Worm (Caenorhabditis elegans): ENCODE data around the gene pepm-1.

Gene pepm-1

ce11 chrV:14327776-14328175 lies 1.1 kb upstream of the pepm-1 start, which contains the start of gene F47B8.5:
Gene F47B8.5 (minus strand): TSS chrV:14327876.
- TF ChIP-seq ama-1 (optimal IDR thresholded peaks at IDR 0.05): no peak
- no peak for TF ChIP-seq ahr-1 (tag; optimal IDR thresholded peaks at IDR 0.05)
- no peak for TF ChIP-seq ets-4 (tag; optimal IDR thresholded peaks at IDR 0.05)
- no peak for TF ChIP-seq lim-6 (tag; optimal IDR thresholded peaks at IDR 0.05)
- TF ChIP-seq ceh-30 (tag; optimal IDR thresholded peaks at IDR 0.05): no peak
- TF ChIP-seq nhr-232 (tag; optimal IDR thresholded peaks at IDR 0.05): no peak
- no peak for TF ChIP-seq ceh-31 (tag; optimal IDR thresholded peaks at IDR 0.05)

- TF ChIP-seq ref-2 (tag; optimal IDR thresholded peaks at IDR 0.05): no peak
- no peak for TF ChIP-seq ceh-19 (GFP tag; optimal IDR thresholded peaks at IDR 0.05)
- no peak for TF ChIP-seq sox-4 (tag; optimal IDR thresholded peaks at IDR 0.05)
- TF ChIP-seq hlh-8 (tag; optimal IDR thresholded peaks at IDR 0.05): no peak
- TF ChIP-seq pag-3 (tag; optimal IDR thresholded peaks at IDR 0.05; ENCODE audit: borderline replicate concordance): no peak
- TF ChIP-seq mec-3 (tag; optimal IDR thresholded peaks at IDR 0.05; ENCODE audit: borderline replicate concordance): no peak
- TF ChIP-seq ceh-45 (GFP tag; IDR thresholded peaks at IDR 0.05): no peak
- no peak for TF ChIP-seq pax-1 (tag; optimal IDR thresholded peaks at IDR 0.05)
- no peak for TF ChIP-seq T23F11.4 (GFP tag; optimal IDR thresholded peaks at IDR 0.05)
- TF ChIP-seq odd-2 (tag; optimal IDR thresholded peaks at IDR 0.05): no peak
- no peak for TF ChIP-seq ztf-16 (tag; optimal IDR thresholded peaks at IDR 0.05)
- TF ChIP-seq hlh-13 (GFP tag; optimal IDR thresholded peaks at IDR 0.05): no peak
- TF ChIP-seq F13H6.1 (tag; optimal IDR thresholded peaks at IDR 0.05): no peak
- TF ChIP-seq dmd-4 (tag; optimal IDR thresholded peaks at IDR 0.05; ENCODE audit: borderline replicate concordance): no peak
- no peak for TF ChIP-seq ceh-34 (tag; optimal IDR thresholded peaks at IDR 0.05)
- TF ChIP-seq ceh-48 (tag; optimal IDR thresholded peaks at IDR 0.05): no peak
- TF ChIP-seq rnt-1 (tag; optimal IDR thresholded peaks at IDR 0.05): no peak
- no peak for TF ChIP-seq syd-9 (tag; optimal IDR thresholded peaks at IDR 0.05)
- TF ChIP-seq hlh-6 (tag; optimal IDR thresholded peaks at IDR 0.05): no peak
Measured at ce11 chrV:14331477-14331876, 2.6 kb downstream of the pepm-1 start, which contains the start of gene F47B8.8. Gene F47B8.8 (plus strand): TSS chrV:14331733.

ce11 chrV:14333116-14333515 lies 4.2 kb downstream of the pepm-1 start, which contains the start of gene srm-4:
Gene srm-4 (plus strand): TSS chrV:14333416.
- no peak for TF ChIP-seq ttx-3 (tag; optimal IDR thresholded peaks at IDR 0.05)
- TF ChIP-seq npax-4 (tag; optimal IDR thresholded peaks at IDR 0.05): no peak
- no peak for TF ChIP-seq hlh-13 (GFP tag; optimal IDR thresholded peaks at IDR 0.05)
- no peak for TF ChIP-seq hlh-6 (tag; optimal IDR thresholded peaks at IDR 0.05)
- no peak for TF ChIP-seq pag-3 (tag; optimal IDR thresholded peaks at IDR 0.05; ENCODE audit: borderline replicate concordance)
- TF ChIP-seq ceh-48 (tag; optimal IDR thresholded peaks at IDR 0.05): no peak
- no peak for TF ChIP-seq sox-2 (GFP tag; IDR thresholded peaks at IDR 0.05)
- no peak for TF ChIP-seq madf-2 (tag; optimal IDR thresholded peaks at IDR 0.05)
- TF ChIP-seq hlh-8 (tag; optimal IDR thresholded peaks at IDR 0.05): no peak

- TF ChIP-seq ceh-14 (tag; optimal IDR thresholded peaks at IDR 0.05) (no peak), ceh-30 (tag; optimal IDR thresholded peaks at IDR 0.05) (no peak), ceh-24 (tag; optimal IDR thresholded peaks at IDR 0.05) (no peak), ttx-3 (tag; optimal IDR thresholded peaks at IDR 0.05) (no peak), hlh-6 (tag; optimal IDR thresholded peaks at IDR 0.05) (no peak), lin-11 (tag; optimal IDR thresholded peaks at IDR 0.05) (no peak), elt-4 (tag; optimal IDR thresholded peaks at IDR 0.05) (no peak), K02D7.2 (tag; optimal IDR thresholded peaks at IDR 0.05) (no peak), unc-86 (tag; optimal IDR thresholded peaks at IDR 0.05) (no peak), sox-4 (tag; optimal IDR thresholded peaks at IDR 0.05) (no peak), nhr-11 (tag; optimal IDR thresholded peaks at IDR 0.05) (no peak), eyg-1 (tag; optimal IDR thresholded peaks at IDR 0.05) (no peak), pros-1 (tag; optimal IDR thresholded peaks at IDR 0.05) (no peak), ceh-22 (tag; optimal IDR thresholded peaks at IDR 0.05) (no peak)
Measured at ce11 chrV:14334901-14335300, 6.0 kb downstream of the pepm-1 start, which contains the start of gene srm-5. Gene srm-5 (plus strand): TSS chrV:14335201.

Data from whole organism, late embryonic.